Worm (Caenorhabditis elegans) whole organism, early embryonic: ENCODE measurements around the gene nhr-131.

ENCODE experiments used
- B0310.2 ChIP-seq: sonication (generic microtip); optimal IDR thresholded peaks from 2 replicates; lab custom pipeline; 2016; ENCODE audit warnings: mild to moderate bottlenecking, missing genetic modification characterization, missing compliant biosample characterization
- F13C5.2 ChIP-seq: sonication (generic microtip); optimal IDR thresholded peaks from 2 replicates; lab custom pipeline; 2017; ENCODE audit warnings: mild to moderate bottlenecking, missing genetic modification characterization, inconsistent platforms, missing compliant biosample characterization
- aly-1 ChIP-seq: sonication (generic microtip); optimal IDR thresholded peaks from 2 replicates; lab custom pipeline; 2016; ENCODE audit warnings: missing genetic modification characterization, missing compliant biosample characterization
- ama-1 ChIP-seq: fragments of 150-350 bp; optimal IDR thresholded peaks from 2 replicates; lab custom pipeline; 2014
- ceh-13 ChIP-seq: fragments of 200-800 bp; sonication (Bioruptor generic); optimal IDR thresholded peaks from 2 replicates; lab custom pipeline; 2018; ENCODE audit warnings: mild to moderate bottlenecking, missing genetic modification characterization, missing compliant biosample characterization
- ceh-36 ChIP-seq: sonication (generic microtip); optimal IDR thresholded peaks from 2 replicates; lab custom pipeline; 2016; ENCODE audit warnings: missing genetic modification characterization, inconsistent platforms, missing compliant biosample characterization
- ets-7 ChIP-seq: sonication (generic microtip); optimal IDR thresholded peaks from 2 replicates; lab custom pipeline; 2016; ENCODE audit warnings: missing genotype, missing genetic modification characterization, missing compliant biosample characterization
- flt-1 ChIP-seq: fragments of 200-800 bp; sonication (Bioruptor generic); IDR thresholded peaks from 2 replicates; pipeline ENCODE4 v1.3.6; 2022; ENCODE audit warnings: missing genetic modification characterization, missing compliant biosample characterization
- hmbx-1 ChIP-seq: sonication (generic microtip); optimal IDR thresholded peaks from 2 replicates; lab custom pipeline; 2016; ENCODE audit warnings: mild to moderate bottlenecking, missing genetic modification characterization, missing compliant biosample characterization
- hmg-4 ChIP-seq: fragments of 200-800 bp; sonication (Bioruptor generic); optimal IDR thresholded peaks from 2 replicates; lab custom pipeline; 2018; ENCODE audit warnings: mild to moderate bottlenecking, missing genetic modification characterization, missing compliant biosample characterization
- hnd-1 ChIP-seq: sonication (generic microtip); optimal IDR thresholded peaks from 2 replicates; lab custom pipeline; 2016; ENCODE audit warnings: missing genetic modification characterization, missing compliant biosample characterization
- pes-1 ChIP-seq: fragments of 200-800 bp; sonication (Bioruptor generic); IDR thresholded peaks from 2 replicates; pipeline ENCODE4 v1.3.6; 2022; ENCODE audit warnings: missing genetic modification reagents, missing genetic modification characterization, missing compliant biosample characterization
- scrt-1 ChIP-seq: fragments of 200-800 bp; sonication (Bioruptor generic); IDR thresholded peaks from 2 replicates; pipeline ENCODE4 v1.3.6; 2022; ENCODE audit warnings: missing genetic modification characterization, missing compliant biosample characterization
- sea-1 ChIP-seq: fragments of 200-800 bp; sonication (Bioruptor generic); conservative IDR thresholded peaks from 2 replicates; pipeline ENCODE4 v1.3.6; 2022; ENCODE audit warnings: missing genetic modification characterization, missing compliant biosample characterization
- tbx-11 ChIP-seq: fragments of 200-800 bp; sonication (Bioruptor generic); IDR thresholded peaks from 2 replicates; pipeline ENCODE4 v1.3.6; 2022; ENCODE audit warnings: missing genetic modification characterization, missing compliant biosample characterization
- tbx-37 ChIP-seq: fragments of 200-800 bp; sonication (Bioruptor generic); conservative IDR thresholded peaks from 2 replicates; pipeline ENCODE4 v1.3.6; 2022; ENCODE audit warnings: missing genetic modification reagents, missing genetic modification characterization, missing compliant biosample characterization
- tra-4 ChIP-seq: sonication (generic microtip); optimal IDR thresholded peaks from 2 replicates; lab custom pipeline; 2017; ENCODE audit warnings: missing genetic modification characterization, missing compliant biosample characterization

nhr-131 gene

ce11 chrV:457839-458238, 36.3 kb upstream of the nhr-131 start:
- TF ChIP-seq tbx-11 (GFP tag; lab: Robert Waterston, UW) (no peak), ama-1 (no peak), hmbx-1 (tag; lab: Kevin White, UChicago) (no peak), ets-7 (tag; lab: Kevin White, UChicago) (no peak), B0310.2 (tag; lab: Kevin White, UChicago) (no peak), ceh-13 (GFP tag; lab: Kevin White, UChicago) (no peak), scrt-1 (GFP tag; lab: Robert Waterston, UW) (no peak), pes-1 (GFP tag; lab: Robert Waterston, UW) (no peak), flt-1 (GFP tag; lab: Robert Waterston, UW) (no peak), hnd-1 (tag; lab: Kevin White, UChicago) (no peak)

ce11 chrV:459464-459863, 34.7 kb upstream of the nhr-131 start, which contains the start of gene nhr-203:
Gene nhr-203, plus strand, starts transcription at chrV:459795.
- TF ChIP-seq flt-1 (GFP tag; lab: Robert Waterston, UW) = no peak
- TF ChIP-seq tbx-37 = no peak
- no peak for TF ChIP-seq sea-1 (GFP tag; lab: Robert Waterston, UW)
- no peak for TF ChIP-seq hmbx-1 (tag; lab: Kevin White, UChicago)
- no peak for TF ChIP-seq tbx-11 (GFP tag; lab: Robert Waterston, UW)
- no peak for TF ChIP-seq B0310.2 (tag; lab: Kevin White, UChicago)
- no peak for TF ChIP-seq ceh-36
- no peak for TF ChIP-seq ama-1
- TF ChIP-seq hmg-4 (GFP tag; lab: Kevin White, UChicago) = no peak
- TF ChIP-seq ets-7 (tag; lab: Kevin White, UChicago) = no peak
- TF ChIP-seq hnd-1 (tag; lab: Kevin White, UChicago) = no peak
- TF ChIP-seq F13C5.2 (tag; lab: Kevin White, UChicago) = no peak
- TF ChIP-seq aly-1 = no peak
- TF ChIP-seq tra-4 = no peak
- no peak for TF ChIP-seq scrt-1 (GFP tag; lab: Robert Waterston, UW)
- TF ChIP-seq ceh-13 (GFP tag; lab: Kevin White, UChicago) = no peak
- no peak for TF ChIP-seq pes-1 (GFP tag; lab: Robert Waterston, UW)

- TF ChIP-seq hmg-4 (GFP tag; lab: Kevin White, UChicago) (no peak), ama-1 (no peak), sea-1 (GFP tag; lab: Robert Waterston, UW) (no peak), hmbx-1 (tag; lab: Kevin White, UChicago) (no peak), hnd-1 (tag; lab: Kevin White, UChicago) (no peak), tbx-11 (GFP tag; lab: Robert Waterston, UW) (no peak), F13C5.2 (tag; lab: Kevin White, UChicago) (no peak), flt-1 (GFP tag; lab: Robert Waterston, UW) (no peak), B0310.2 (tag; lab: Kevin White, UChicago) (no peak), aly-1 (no peak), tbx-37 (no peak), scrt-1 (GFP tag; lab: Robert Waterston, UW) (no peak), pes-1 (GFP tag; lab: Robert Waterston, UW) (no peak), ets-7 (tag; lab: Kevin White, UChicago) (no peak), ceh-13 (GFP tag; lab: Kevin White, UChicago) (no peak), ceh-36 (no peak), tra-4 (no peak)
Observed at ce11 chrV:462263-462662, 31.9 kb upstream of the nhr-131 start, which contains the start of gene nhr-202. Gene nhr-202, plus strand, starts transcription at chrV:462588.

- TF ChIP-seq hnd-1 (tag; lab: Kevin White, UChicago) (no peak), tra-4 (no peak), B0310.2 (tag; lab: Kevin White, UChicago) (no peak), ets-7 (tag; lab: Kevin White, UChicago) (no peak), tbx-11 (GFP tag; lab: Robert Waterston, UW) (no peak), hmbx-1 (tag; lab: Kevin White, UChicago) (no peak)
Observed at ce11 chrV:464800-465199, 29.4 kb upstream of the nhr-131 start, which contains the start of gene nhr-201. Gene nhr-201, plus strand, starts transcription at chrV:464828.

ce11 chrV:465355-465754, 28.8 kb upstream of the nhr-131 start:
- TF ChIP-seq ama-1 (no peak), scrt-1 (GFP tag; lab: Robert Waterston, UW) (no peak), sea-1 (GFP tag; lab: Robert Waterston, UW) (no peak), ceh-13 (GFP tag; lab: Kevin White, UChicago) (no peak), flt-1 (GFP tag; lab: Robert Waterston, UW) (no peak), hnd-1 (tag; lab: Kevin White, UChicago) (no peak), F13C5.2 (tag; lab: Kevin White, UChicago) (no peak), B0310.2 (tag; lab: Kevin White, UChicago) (no peak), tbx-11 (GFP tag; lab: Robert Waterston, UW) (no peak), ets-7 (tag; lab: Kevin White, UChicago) (no peak), hmg-4 (GFP tag; lab: Kevin White, UChicago) (no peak), tra-4 (no peak), ceh-36 (no peak), aly-1 (no peak), hmbx-1 (tag; lab: Kevin White, UChicago) (no peak)

- no peak for TF ChIP-seq ama-1
- TF ChIP-seq ceh-36 = no peak
- TF ChIP-seq aly-1 = no peak
- TF ChIP-seq ets-7 (tag; lab: Kevin White, UChicago) = no peak
- no peak for TF ChIP-seq tbx-11 (GFP tag; lab: Robert Waterston, UW)
- TF ChIP-seq tra-4 = no peak
- TF ChIP-seq tbx-37 = no peak
- TF ChIP-seq B0310.2 (tag; lab: Kevin White, UChicago) = no peak
- no peak for TF ChIP-seq hnd-1 (tag; lab: Kevin White, UChicago)
- TF ChIP-seq F13C5.2 (tag; lab: Kevin White, UChicago) = no peak
- no peak for TF ChIP-seq sea-1 (GFP tag; lab: Robert Waterston, UW)
- TF ChIP-seq scrt-1 (GFP tag; lab: Robert Waterston, UW) = no peak
- TF ChIP-seq hmbx-1 (tag; lab: Kevin White, UChicago) = no peak
Observed at ce11 chrV:467507-467906, 26.7 kb upstream of the nhr-131 start.

ce11 chrV:468460-468859, 25.7 kb upstream of the nhr-131 start, which contains the start of gene srbc-57:
Gene srbc-57, minus strand, starts transcription at chrV:468560.
- TF ChIP-seq B0310.2 (tag; lab: Kevin White, UChicago) (no peak), pes-1 (GFP tag; lab: Robert Waterston, UW) (no peak), aly-1 (no peak), scrt-1 (GFP tag; lab: Robert Waterston, UW) (no peak), sea-1 (GFP tag; lab: Robert Waterston, UW) (no peak), flt-1 (GFP tag; lab: Robert Waterston, UW) (no peak), ets-7 (tag; lab: Kevin White, UChicago) (no peak)
